Fruit fly (Drosophila melanogaster) whole organism, wandering third instar larva: ENCODE measurements around the gene CG3168.

Experiments used
- Abd-B ChIP-seq: fragments of >200 bp; optimal IDR thresholded peaks from 2 replicates; lab custom pipeline; 2017; ENCODE audit warnings: missing biosample characterization, missing genetic modification characterization
- CG32264 ChIP-seq: fragments of 200-800 bp; sonication (Bioruptor generic); optimal IDR thresholded peaks from 2 replicates; lab custom pipeline; 2016; ENCODE audit warnings: missing biosample characterization, missing genetic modification characterization
- CG9705 ChIP-seq: fragments of 200-800 bp; sonication (Bioruptor generic); optimal IDR thresholded peaks from 2 replicates; lab custom pipeline; 2018; ENCODE audit warnings: missing biosample characterization, mild to moderate bottlenecking, missing genetic modification characterization
- CrebA ChIP-seq: fragments of 200-800 bp; sonication (Bioruptor generic); optimal IDR thresholded peaks from 2 replicates; lab custom pipeline; 2016; ENCODE audit warnings: missing biosample characterization, mild to moderate bottlenecking, missing genetic modification characterization, borderline replicate concordance
- Dfd ChIP-seq: fragments of >200 bp; optimal IDR thresholded peaks from 2 replicates; lab custom pipeline; 2017; ENCODE audit warnings: missing biosample characterization, missing genetic modification characterization
- Dif ChIP-seq: fragments of 200-275, 200-300 bp; sonication (Bioruptor generic); optimal IDR thresholded peaks from 2 replicates; lab custom pipeline; 2018; ENCODE audit warnings: missing biosample characterization, missing genetic modification characterization; ENCODE audit not compliant: partially characterized antibody
- GATAd ChIP-seq: sonication (Bioruptor generic); optimal IDR thresholded peaks from 2 replicates; lab custom pipeline; 2016; ENCODE audit warnings: missing biosample characterization, missing genetic modification characterization
- HLH106 ChIP-seq: fragments of 200-800 bp; optimal IDR thresholded peaks from 3 replicates; lab custom pipeline; 2019; ENCODE audit warnings: missing biosample characterization, mild to moderate bottlenecking, missing genetic modification characterization, moderate library complexity
- Hnf4 ChIP-seq: fragments of 200-800 bp; sonication (Bioruptor generic); optimal IDR thresholded peaks from 2 replicates; lab custom pipeline; 2016; ENCODE audit warnings: missing biosample characterization, mild to moderate bottlenecking, missing genetic modification characterization
- Hr78 ChIP-seq: fragments of >200 bp; optimal IDR thresholded peaks from 2 replicates; lab custom pipeline; 2017; ENCODE audit warnings: missing biosample characterization, missing genetic modification characterization
- Hr83 ChIP-seq: fragments of 200-300 bp; sonication (Bioruptor generic); optimal IDR thresholded peaks from 2 replicates; lab custom pipeline; 2016; ENCODE audit warnings: missing biosample characterization, mild to moderate bottlenecking, missing genetic modification characterization, moderate library complexity; ENCODE audit not compliant: poor library complexity, severe bottlenecking
- Jra ChIP-seq: sonication (Bioruptor generic); optimal IDR thresholded peaks from 2 replicates; lab custom pipeline; 2016; ENCODE audit warnings: missing biosample characterization, missing genetic modification characterization
- Mio ChIP-seq: sonication (Bioruptor generic); optimal IDR thresholded peaks from 2 replicates; lab custom pipeline; 2016; ENCODE audit warnings: missing biosample characterization, missing genetic modification characterization
- Myc ChIP-seq: fragments of >200 bp; optimal IDR thresholded peaks from 2 replicates; lab custom pipeline; 2017
- N ChIP-seq: fragments of >200 bp; optimal IDR thresholded peaks from 2 replicates; lab custom pipeline; 2018; ENCODE audit warnings: missing biosample characterization, missing external identifiers, missing genetic modification characterization
- OdsH ChIP-seq: fragments of 200-800 bp; sonication (Bioruptor generic); optimal IDR thresholded peaks from 2 replicates; lab custom pipeline; 2016; ENCODE audit warnings: missing biosample characterization, mild to moderate bottlenecking, missing genetic modification characterization
- Rel ChIP-seq, 2 experiments: fragments of 200-800 bp; sonication (Bioruptor generic) in 1 of 2; optimal IDR thresholded peaks; 2 replicates in 1 of 2; 3 replicates in 1 of 2; lab custom pipeline; 2016 to 2019; ENCODE audit warnings: mild to moderate bottlenecking in 2 of 2, missing biosample characterization in 2 of 2, missing genetic modification characterization in 2 of 2, moderate library complexity in 1 of 2
- Sp1 ChIP-seq: fragments of 200-800 bp; sonication (Bioruptor generic); optimal IDR thresholded peaks from 3 replicates; lab custom pipeline; 2019; ENCODE audit warnings: missing biosample characterization, mild to moderate bottlenecking, missing genetic modification characterization, moderate library complexity
- Vsx2 ChIP-seq: fragments of 200-300, 225-300 bp; sonication (Bioruptor generic); optimal IDR thresholded peaks from 2 replicates; lab custom pipeline; 2018; ENCODE audit warnings: missing biosample characterization, missing genetic modification characterization; ENCODE audit not compliant: partially characterized antibody
- br ChIP-seq: fragments of 200-800 bp; sonication (Bioruptor generic); optimal IDR thresholded peaks from 2 replicates; lab custom pipeline; 2016; ENCODE audit warnings: missing biosample characterization, missing genetic modification characterization
- brk ChIP-seq: fragments of 200-800 bp; sonication (Bioruptor generic); optimal IDR thresholded peaks from 2 replicates; lab custom pipeline; 2016; ENCODE audit warnings: missing biosample characterization, mild to moderate bottlenecking, missing genetic modification characterization
- dl ChIP-seq, 2 experiments: fragments of 175-275, 200-275 bp in 1 of 2; fragments of 200-275 bp in 1 of 2; sonication (Bioruptor generic); optimal IDR thresholded peaks; lab custom pipeline; 2018; ENCODE audit warnings: mild to moderate bottlenecking in 2 of 2, missing biosample characterization in 2 of 2, missing genetic modification characterization in 2 of 2, moderate library complexity in 2 of 2; ENCODE audit not compliant: partially characterized antibody in 2 of 2, insufficient read depth in 1 of 2
- dmrt93B ChIP-seq: fragments of 200-800 bp; sonication (Bioruptor generic); optimal IDR thresholded peaks from 2 replicates; lab custom pipeline; 2018; ENCODE audit warnings: missing biosample characterization, mild to moderate bottlenecking, missing genetic modification characterization
- dsf ChIP-seq: sonication (Bioruptor generic); optimal IDR thresholded peaks from 2 replicates; lab custom pipeline; 2016; ENCODE audit warnings: missing biosample characterization, missing genetic modification characterization, borderline replicate concordance
- ey ChIP-seq: fragments of 200-800 bp; sonication (Bioruptor generic); optimal IDR thresholded peaks from 2 replicates; lab custom pipeline; 2016; ENCODE audit warnings: missing biosample characterization, missing genetic modification characterization
- foxo ChIP-seq, 2 experiments: fragments of 200-800 bp; sonication (Bioruptor generic); optimal IDR thresholded peaks; 2 replicates in 1 of 2; 3 replicates in 1 of 2; lab custom pipeline; 2016 to 2017; ENCODE audit warnings: missing biosample characterization in 2 of 2, missing genetic modification characterization in 2 of 2
- fru ChIP-seq: fragments of 200-800 bp; sonication (Bioruptor generic); optimal IDR thresholded peaks from 3 replicates; lab custom pipeline; 2016; ENCODE audit warnings: missing biosample characterization, mild to moderate bottlenecking, missing genetic modification characterization
- h ChIP-seq: fragments of 200-800 bp; sonication (Bioruptor generic); optimal IDR thresholded peaks from 3 replicates; lab custom pipeline; 2016; ENCODE audit warnings: missing biosample characterization, mild to moderate bottlenecking, missing genetic modification characterization
- jim ChIP-seq: fragments of 175-275, 200-325 bp; sonication (Bioruptor generic); optimal IDR thresholded peaks from 2 replicates; lab custom pipeline; 2016; ENCODE audit warnings: missing biosample characterization, mild to moderate bottlenecking, missing genetic modification characterization
- lola ChIP-seq: fragments of >200 bp; optimal IDR thresholded peaks from 2 replicates; lab custom pipeline; 2017; ENCODE audit warnings: missing biosample characterization, missing genetic modification characterization
- pan ChIP-seq: fragments of >200 bp; optimal IDR thresholded peaks from 2 replicates; lab custom pipeline; 2017
- psq ChIP-seq: fragments of 200-800 bp; sonication (Bioruptor generic); optimal IDR thresholded peaks from 3 replicates; lab custom pipeline; 2017; ENCODE audit warnings: missing biosample characterization, mild to moderate bottlenecking, missing genetic modification characterization, moderate library complexity
- rgr ChIP-seq: fragments of 200-800 bp; sonication (Bioruptor generic); optimal IDR thresholded peaks from 3 replicates; lab custom pipeline; 2016; ENCODE audit warnings: missing biosample characterization, mild to moderate bottlenecking, missing genetic modification characterization
- sage ChIP-seq: fragments of 200-800 bp; sonication (Bioruptor generic); optimal IDR thresholded peaks from 2 replicates; lab custom pipeline; 2016; ENCODE audit warnings: missing biosample characterization, mild to moderate bottlenecking, missing genetic modification characterization
- sv ChIP-seq: fragments of 200-800 bp; sonication (Bioruptor generic); optimal IDR thresholded peaks from 3 replicates; lab custom pipeline; 2016; ENCODE audit warnings: missing biosample characterization, missing genetic modification characterization
- tai ChIP-seq: sonication (Bioruptor generic); optimal IDR thresholded peaks from 2 replicates; lab custom pipeline; 2016; ENCODE audit warnings: missing biosample characterization, missing genetic modification characterization
- usp ChIP-seq: fragments of >200 bp; optimal IDR thresholded peaks from 2 replicates; lab custom pipeline; 2017; ENCODE audit warnings: missing biosample characterization, missing genetic modification characterization
- woc ChIP-seq: sonication (Bioruptor generic); optimal IDR thresholded peaks from 2 replicates; lab custom pipeline; 2016; ENCODE audit warnings: missing biosample characterization, mild to moderate bottlenecking, missing genetic modification characterization

CG3168 gene

DNA sequence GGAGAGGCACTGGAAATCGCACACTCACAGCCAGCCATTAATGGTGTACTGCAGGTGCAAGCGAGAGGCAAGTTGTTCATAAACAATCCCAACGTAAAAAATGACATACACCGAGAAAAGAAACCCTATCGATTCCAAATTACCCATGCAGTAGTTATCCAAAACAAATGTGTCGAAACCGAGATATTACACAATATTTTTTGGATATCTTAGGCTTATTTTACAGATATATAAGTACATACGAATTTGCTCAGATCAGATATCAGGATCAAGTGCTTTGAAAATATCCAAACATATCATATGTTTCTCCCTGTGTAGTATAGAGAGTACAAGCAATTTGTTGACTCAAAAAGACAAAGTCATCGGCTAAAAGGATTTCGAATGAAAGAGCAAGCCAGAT, 37.6 kb upstream of the CG3168 start (continued):
- TF ChIP-seq br (GFP tag; lab: Kevin White, UChicago) (peak; percentile 87), foxo (GFP tag; optimal IDR thresholded peaks at IDR 0.05; lab: Kevin White, UChicago) (peak in 1 of 2 experiments; percentile 87), rgr (GFP tag; lab: Kevin White, UChicago) (peak; percentile 82), Myc (lab: Kevin White, UChicago) (no peak), h (GFP tag; lab: Kevin White, UChicago) (peak; percentile 88), Hr78 (GFP tag; lab: Kevin White, UChicago) (no peak), N (no peak), jim (GFP tag; lab: Kevin White, UChicago) (no peak), Dif (GFP tag; lab: Kevin White, UChicago) (peak; percentile 1)

- TF ChIP-seq ey (GFP tag; lab: Kevin White, UChicago), result no peak
- TF ChIP-seq tai (GFP tag; lab: Kevin White, UChicago), result no peak
- no peak for TF ChIP-seq jim (GFP tag; lab: Kevin White, UChicago)
Observed at dm6 chrX:6776934-6777333, 37.1 kb upstream of the CG3168 start.

DNA sequence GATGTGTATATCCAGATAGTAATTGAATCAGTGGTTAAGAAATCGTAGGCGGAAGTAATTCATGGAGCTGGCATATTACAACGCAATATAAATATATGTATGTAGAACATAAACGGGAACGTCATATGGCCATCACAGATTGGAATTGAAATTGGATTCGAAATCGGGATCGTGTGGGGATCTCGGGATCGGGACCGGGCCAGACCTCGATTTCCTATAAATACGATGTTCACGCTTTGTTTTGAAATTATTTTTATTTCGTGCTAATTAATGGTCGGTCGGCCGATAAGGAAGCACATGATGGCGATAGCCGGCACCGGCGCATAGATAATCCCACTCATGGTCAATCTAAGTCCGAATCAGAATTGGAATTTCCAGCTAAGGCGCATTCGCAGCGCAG, 36.5 kb upstream of the CG3168 start:
- TF ChIP-seq jim (GFP tag; lab: Kevin White, UChicago) (no peak), brk (GFP tag; lab: Kevin White, UChicago) (no peak), Mio (GFP tag; lab: Kevin White, UChicago) (no peak), tai (GFP tag; lab: Kevin White, UChicago) (no peak), N (no peak), sage (GFP tag; lab: Kevin White, UChicago) (no peak), pan (lab: Kevin White, UChicago) (no peak), br (GFP tag; lab: Kevin White, UChicago) (no peak), Rel (GFP tag; optimal IDR thresholded peaks at IDR 0.05; lab: Kevin White, UChicago) (no peak), Rel (tag; optimal IDR thresholded peaks at IDR 0.05; lab: Kevin White, UChicago) (no peak), Vsx2 (GFP tag; lab: Kevin White, UChicago) (no peak), Dif (GFP tag; lab: Kevin White, UChicago) (no peak), CrebA (no peak), usp (GFP tag; lab: Kevin White, UChicago) (no peak)

DNA sequence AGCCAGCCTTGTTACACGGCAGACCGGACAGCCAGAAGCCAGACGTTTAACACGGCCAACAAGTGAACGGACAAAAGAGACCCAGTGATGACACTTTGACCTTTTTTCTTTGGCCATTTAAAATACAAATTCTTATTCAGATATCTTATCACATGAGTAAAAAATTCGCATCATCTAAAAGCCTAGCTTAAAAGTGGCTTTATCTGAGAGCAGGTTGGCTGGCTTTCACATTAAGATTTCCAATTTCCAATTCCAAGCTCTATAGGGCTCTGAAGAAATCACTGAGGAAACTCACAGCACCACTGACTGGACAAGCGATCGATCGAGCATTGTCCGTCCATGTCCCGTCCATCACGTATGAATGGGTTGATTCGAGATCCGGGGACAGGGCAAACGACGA, 35.8 kb upstream of the CG3168 start:
- TF ChIP-seq ey (GFP tag; lab: Kevin White, UChicago) (no peak), dmrt93B (GFP tag; lab: Kevin White, UChicago) (no peak), dl (GFP tag; optimal IDR thresholded peaks at IDR 0.05; lab: Kevin White, UChicago; ENCODE audit: insufficient read depth in 1 of 2, partially characterized antibody in 2 of 2) (no peak), rgr (GFP tag; lab: Kevin White, UChicago) (peak; percentile 0), Rel (GFP tag; optimal IDR thresholded peaks at IDR 0.05; lab: Kevin White, UChicago) (no peak), Rel (tag; optimal IDR thresholded peaks at IDR 0.05; lab: Kevin White, UChicago) (no peak), Dif (GFP tag; lab: Kevin White, UChicago) (no peak), CrebA (no peak), HLH106 (tag; lab: Kevin White, UChicago) (peak; percentile 24), CG9705 (GFP tag; lab: Kevin White, UChicago) (no peak), tai (GFP tag; lab: Kevin White, UChicago) (no peak), jim (GFP tag; lab: Kevin White, UChicago) (no peak), foxo (GFP tag; optimal IDR thresholded peaks at IDR 0.05; lab: Kevin White, UChicago) (peak in 1 of 2 experiments; percentile 29), Dfd (GFP tag; lab: Kevin White, UChicago) (no peak), h (GFP tag; lab: Kevin White, UChicago) (peak; percentile 8), br (GFP tag; lab: Kevin White, UChicago) (no peak), psq (GFP tag; lab: Kevin White, UChicago) (peak; percentile 3), Vsx2 (GFP tag; lab: Kevin White, UChicago) (no peak), Abd-B (GFP tag; lab: Kevin White, UChicago) (no peak), Sp1 (GFP tag; lab: Kevin White, UChicago) (peak; percentile 11), sage (GFP tag; lab: Kevin White, UChicago) (no peak), GATAd (GFP tag; lab: Kevin White, UChicago) (no peak), sv (GFP tag; lab: Kevin White, UChicago) (no peak), Jra (GFP tag; lab: Kevin White, UChicago) (no peak), usp (GFP tag; lab: Kevin White, UChicago) (no peak), woc (GFP tag; lab: Kevin White, UChicago) (peak; percentile 74), Hr83 (GFP tag; lab: Kevin White, UChicago) (no peak), fru (GFP tag; lab: Kevin White, UChicago) (peak; percentile 58), N (no peak), dsf (GFP tag; lab: Kevin White, UChicago) (no peak), Mio (GFP tag; lab: Kevin White, UChicago) (no peak), OdsH (no peak), lola (GFP tag; lab: Kevin White, UChicago) (no peak), CG32264 (GFP tag; lab: Kevin White, UChicago) (no peak), Myc (lab: Kevin White, UChicago) (peak; percentile 58), brk (GFP tag; lab: Kevin White, UChicago) (no peak), Hr78 (GFP tag; lab: Kevin White, UChicago) (no peak), pan (lab: Kevin White, UChicago) (no peak), Hnf4 (GFP tag; lab: Kevin White, UChicago) (no peak)
